Fruit fly (Drosophila melanogaster): ENCODE results near the gene CG33160.

- TF ChIP-seq Ets98B (GFP tag; IDR thresholded peaks at IDR 0.05) (no peak), CG8301 (tag; optimal IDR thresholded peaks at IDR 0.05) (no peak), CG13204 (GFP tag; optimal IDR thresholded peaks at IDR 0.05) (no peak), CG15710 (tag; optimal IDR thresholded peaks at IDR 0.05) (no peak), Pif1B (GFP tag; optimal IDR thresholded peaks at IDR 0.05) (no peak), CG32121 (GFP tag; IDR thresholded peaks at IDR 0.05) (no peak), CG9948 (tag; optimal IDR thresholded peaks at IDR 0.05) (no peak), CG4496 (GFP tag; IDR thresholded peaks at IDR 0.05) (no peak), EcR (GFP tag; optimal IDR thresholded peaks at IDR 0.05) (no peak)
Measured at dm6 chr3L:3189647-3190046, 16.5 kb downstream of the CG33160 start, which contains the start of the genes CG42525 and CG14958.
